Fruit fly (Drosophila melanogaster) S2 (cell line): ENCODE data around the gene bcn92.

Source experiments
- CG8478 ChIP-seq: fragments of >200 bp; optimal IDR thresholded peaks from 2 replicates; lab custom pipeline; 2018
- CTCF ChIP-seq, 2 experiments: fragments of >200 bp; optimal IDR thresholded peaks; 2 replicates each; lab custom pipeline; 2018

dm6 chrX:2196086-2196732, 46.8 kb upstream of the bcn92 start:
- TF ChIP-seq CG8478 (lab: Kevin White, UChicago) (no peak), CTCF (optimal IDR thresholded peaks at IDR 0.05; lab: Kevin White, UChicago) (no peak)
